Worm (Caenorhabditis elegans): Measurements from ENCODE around the gene chmp-7.

ce11 chrII:9033034-9033433 lies 21.7 kb upstream of the chmp-7 start:
- TF ChIP-seq ttx-3 (tag; optimal IDR thresholded peaks at IDR 0.05) (no peak), mec-3 (tag; optimal IDR thresholded peaks at IDR 0.05; ENCODE audit: borderline replicate concordance) (no peak), sox-2 (GFP tag; IDR thresholded peaks at IDR 0.05) (no peak), sox-4 (tag; optimal IDR thresholded peaks at IDR 0.05) (no peak), fkh-10 (GFP tag; optimal IDR thresholded peaks at IDR 0.05) (no peak), ahr-1 (tag; optimal IDR thresholded peaks at IDR 0.05) (no peak), F13H6.1 (tag; optimal IDR thresholded peaks at IDR 0.05) (no peak), pag-3 (tag; optimal IDR thresholded peaks at IDR 0.05; ENCODE audit: borderline replicate concordance) (no peak), Y22D7AL.16 (tag; optimal IDR thresholded peaks at IDR 0.05) (no peak), ceh-14 (tag; optimal IDR thresholded peaks at IDR 0.05) (no peak), tbx-2 (tag; optimal IDR thresholded peaks at IDR 0.05) (no peak), elt-2 (tag; optimal IDR thresholded peaks at IDR 0.05) (no peak)

Measured in whole organism, late embryonic.